Fruit fly (Drosophila melanogaster): ENCODE results near the gene jdp.

The jdp gene

DNA sequence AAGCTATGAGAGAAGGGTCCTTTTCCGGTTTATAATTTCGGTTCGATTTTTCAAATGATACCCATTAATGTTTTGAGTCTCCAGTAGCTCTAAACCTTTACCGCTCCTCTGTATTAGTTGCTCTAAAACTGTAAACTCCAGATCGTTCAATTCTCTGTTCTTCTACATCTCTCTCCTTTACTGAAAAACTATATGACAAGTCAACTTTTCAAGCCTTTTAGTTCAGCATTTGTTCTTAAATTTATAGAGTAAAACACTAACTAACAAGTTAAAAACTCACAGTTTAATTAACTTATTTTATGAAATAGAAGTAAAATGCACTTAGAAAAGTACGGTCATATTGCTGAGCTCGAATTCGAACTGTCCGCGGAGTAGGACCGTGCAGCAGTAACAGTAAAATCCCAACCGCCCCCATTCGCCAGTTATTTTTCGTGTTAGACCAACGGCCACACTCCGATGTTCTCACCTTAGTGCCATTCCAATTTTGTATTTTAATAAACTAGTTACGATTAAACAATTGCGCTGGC lies 36.0 kb upstream of the jdp start:
- no peak for TF ChIP-seq CG1620 (GFP tag; optimal IDR thresholded peaks at IDR 0.05)
- no peak for TF ChIP-seq Hr96 (GFP tag; optimal IDR thresholded peaks at IDR 0.05)
- TF ChIP-seq cnc (optimal IDR thresholded peaks at IDR 0.05): no peak
- TF ChIP-seq bab1 (GFP tag; optimal IDR thresholded peaks at IDR 0.05): no peak
- TF ChIP-seq pad (GFP tag; optimal IDR thresholded peaks at IDR 0.05): no peak
- no peak for TF ChIP-seq kay (GFP tag; ENCODE audit: borderline replicate concordance)
- no peak for TF ChIP-seq CG33017 (tag; optimal IDR thresholded peaks at IDR 0.05)
- TF ChIP-seq CG7045 (GFP tag; optimal IDR thresholded peaks at IDR 0.05): no peak
- TF ChIP-seq Crg-1 (GFP tag; optimal IDR thresholded peaks at IDR 0.05): no peak
- TF ChIP-seq Mnt (GFP tag; optimal IDR thresholded peaks at IDR 0.05): no peak
- TF ChIP-seq CG14711 (tag; optimal IDR thresholded peaks at IDR 0.05): no peak
- no peak for TF ChIP-seq toe (GFP tag; optimal IDR thresholded peaks at IDR 0.05)
- no peak for TF ChIP-seq cic (GFP tag; optimal IDR thresholded peaks at IDR 0.05)
- TF ChIP-seq tj (GFP tag; optimal IDR thresholded peaks at IDR 0.05): no peak

DNA sequence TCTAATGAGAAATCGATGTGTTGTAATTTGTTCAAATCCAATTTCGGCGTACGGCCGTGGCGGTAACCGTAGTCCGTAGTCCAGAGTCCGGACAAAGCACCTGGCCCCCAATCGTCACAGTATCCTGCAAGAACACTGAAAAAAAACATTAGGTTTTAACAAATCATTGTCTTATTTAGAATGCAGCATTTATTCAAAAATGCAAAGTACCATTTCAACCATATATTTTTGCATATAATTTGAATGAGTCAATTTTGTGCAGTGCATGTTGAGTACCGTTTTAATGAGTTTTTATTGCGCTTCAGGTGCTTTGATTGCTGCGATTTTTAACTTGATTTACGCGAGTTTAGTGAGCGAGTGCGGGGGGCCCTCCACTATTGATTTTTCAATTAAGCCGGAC lies 34.4 kb upstream of the jdp start:
- TF ChIP-seq CG5204 (GFP tag; optimal IDR thresholded peaks at IDR 0.05) (no peak), ovo (GFP tag; optimal IDR thresholded peaks at IDR 0.05) (no peak), Clk (GFP tag; optimal IDR thresholded peaks at IDR 0.05) (no peak), bab1 (GFP tag; optimal IDR thresholded peaks at IDR 0.05) (no peak), CG7101 (tag; optimal IDR thresholded peaks at IDR 0.05) (no peak), Crg-1 (GFP tag; optimal IDR thresholded peaks at IDR 0.05) (no peak), CG12768 (GFP tag; optimal IDR thresholded peaks at IDR 0.05) (no peak), tj (GFP tag; optimal IDR thresholded peaks at IDR 0.05) (no peak), cic (GFP tag; optimal IDR thresholded peaks at IDR 0.05) (no peak), CG7045 (GFP tag; optimal IDR thresholded peaks at IDR 0.05) (no peak), Hr96 (GFP tag; optimal IDR thresholded peaks at IDR 0.05) (no peak), kay (GFP tag; ENCODE audit: borderline replicate concordance) (no peak), CG33017 (tag; optimal IDR thresholded peaks at IDR 0.05) (no peak), CG1620 (GFP tag; optimal IDR thresholded peaks at IDR 0.05) (no peak), Mnt (GFP tag; optimal IDR thresholded peaks at IDR 0.05) (no peak), cnc (optimal IDR thresholded peaks at IDR 0.05) (no peak), toe (GFP tag; optimal IDR thresholded peaks at IDR 0.05) (no peak), CG11617 (GFP tag; optimal IDR thresholded peaks at IDR 0.05) (no peak)

DNA sequence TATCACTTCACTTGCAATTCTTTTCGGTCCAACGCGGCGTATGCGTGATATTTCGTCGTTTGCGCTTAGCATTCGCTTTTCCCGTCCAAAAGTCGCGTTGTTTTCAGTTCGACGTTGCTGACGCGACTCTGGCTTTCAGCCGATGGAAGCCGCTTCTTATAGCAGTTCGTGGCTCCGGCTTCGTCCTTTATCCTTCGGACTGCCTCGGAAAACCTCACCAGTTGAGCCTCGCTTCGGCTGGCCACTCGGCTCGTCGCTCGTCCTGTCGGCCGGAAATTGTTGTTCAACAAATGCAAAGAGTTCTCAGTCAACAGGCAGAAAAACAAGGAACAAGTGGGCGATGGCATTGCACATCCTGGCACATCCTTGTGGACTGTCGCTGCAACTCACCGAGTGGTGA lies 33.2 kb upstream of the jdp start, which contains the start of gene CG34155:
Gene CG34155, minus strand, starts transcription at position 130 of the 400 bp plus-strand sequence.
- TF ChIP-seq CG11617 (GFP tag; optimal IDR thresholded peaks at IDR 0.05) (no peak), CG5204 (GFP tag; optimal IDR thresholded peaks at IDR 0.05) (no peak), Crg-1 (GFP tag; optimal IDR thresholded peaks at IDR 0.05) (no peak), CG33017 (tag; optimal IDR thresholded peaks at IDR 0.05) (no peak), kay (GFP tag; ENCODE audit: borderline replicate concordance) (no peak), Hr96 (GFP tag; optimal IDR thresholded peaks at IDR 0.05) (no peak), cic (GFP tag; optimal IDR thresholded peaks at IDR 0.05) (no peak), toe (GFP tag; optimal IDR thresholded peaks at IDR 0.05) (no peak), CG14711 (tag; optimal IDR thresholded peaks at IDR 0.05) (no peak), CG7101 (tag; optimal IDR thresholded peaks at IDR 0.05) (no peak), Mnt (GFP tag; optimal IDR thresholded peaks at IDR 0.05) (no peak), ovo (GFP tag; optimal IDR thresholded peaks at IDR 0.05) (no peak), cnc (optimal IDR thresholded peaks at IDR 0.05) (no peak), CG7045 (GFP tag; optimal IDR thresholded peaks at IDR 0.05) (no peak), bab1 (GFP tag; optimal IDR thresholded peaks at IDR 0.05) (no peak), tj (GFP tag; optimal IDR thresholded peaks at IDR 0.05) (no peak), pad (GFP tag; optimal IDR thresholded peaks at IDR 0.05) (no peak), CG12768 (GFP tag; optimal IDR thresholded peaks at IDR 0.05) (no peak), Clk (GFP tag; optimal IDR thresholded peaks at IDR 0.05) (no peak), CG1620 (GFP tag; optimal IDR thresholded peaks at IDR 0.05) (no peak)

DNA sequence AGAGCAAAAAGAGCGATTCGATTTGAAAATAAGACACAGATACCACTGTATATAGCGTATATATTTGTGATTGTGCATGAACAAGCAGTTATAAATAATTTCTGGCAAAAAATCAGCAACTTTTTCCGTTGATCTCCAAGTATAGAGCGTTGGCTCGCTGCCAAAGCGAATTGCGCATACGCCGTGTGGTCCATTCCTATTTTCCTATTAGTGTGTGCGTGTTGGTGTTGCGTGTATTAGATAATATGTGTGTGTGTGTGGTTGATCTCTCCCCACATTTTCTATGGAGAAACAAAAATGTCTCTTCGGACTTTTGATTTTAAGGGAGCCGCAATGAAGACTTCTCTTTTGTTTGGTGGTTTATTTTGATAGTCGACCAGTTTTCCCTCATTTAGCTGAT lies 25.7 kb upstream of the jdp start:
- TF ChIP-seq CG1620 (GFP tag; optimal IDR thresholded peaks at IDR 0.05) (no peak), Clk (GFP tag; optimal IDR thresholded peaks at IDR 0.05) (no peak), kay (GFP tag; ENCODE audit: borderline replicate concordance) (no peak), CG12768 (GFP tag; optimal IDR thresholded peaks at IDR 0.05) (no peak), CG7045 (GFP tag; optimal IDR thresholded peaks at IDR 0.05) (no peak), pad (GFP tag; optimal IDR thresholded peaks at IDR 0.05) (no peak), CG11617 (GFP tag; optimal IDR thresholded peaks at IDR 0.05) (no peak), toe (GFP tag; optimal IDR thresholded peaks at IDR 0.05) (no peak), Crg-1 (GFP tag; optimal IDR thresholded peaks at IDR 0.05) (no peak), tj (GFP tag; optimal IDR thresholded peaks at IDR 0.05) (no peak), Hr96 (GFP tag; optimal IDR thresholded peaks at IDR 0.05) (no peak), CG14711 (tag; optimal IDR thresholded peaks at IDR 0.05) (no peak), cnc (optimal IDR thresholded peaks at IDR 0.05) (no peak)

DNA sequence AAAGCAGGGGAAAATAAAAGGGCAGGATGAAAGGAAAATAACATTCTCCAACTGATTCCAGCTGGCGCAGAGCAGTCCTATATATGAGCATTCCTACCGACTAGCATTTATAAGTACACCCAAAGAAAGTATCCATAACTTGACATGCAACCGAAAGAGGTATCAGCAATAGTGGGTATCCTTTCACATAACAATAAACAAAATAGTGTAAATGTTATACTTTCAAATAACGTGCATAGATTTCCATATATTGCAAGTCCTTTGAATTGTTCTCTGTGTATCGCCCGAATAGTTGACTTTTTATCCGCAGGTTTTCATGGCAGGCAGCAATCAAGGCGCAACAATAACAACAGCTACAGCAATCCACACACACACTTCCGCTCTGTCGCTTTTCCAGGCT lies 23.2 kb upstream of the jdp start:
- TF ChIP-seq Crg-1 (GFP tag; optimal IDR thresholded peaks at IDR 0.05): no peak
- TF ChIP-seq cic (GFP tag; optimal IDR thresholded peaks at IDR 0.05): no peak
- TF ChIP-seq CG1620 (GFP tag; optimal IDR thresholded peaks at IDR 0.05): no peak
- no peak for TF ChIP-seq CG12768 (GFP tag; optimal IDR thresholded peaks at IDR 0.05)
- TF ChIP-seq ovo (GFP tag; optimal IDR thresholded peaks at IDR 0.05): no peak
- TF ChIP-seq CG33017 (tag; optimal IDR thresholded peaks at IDR 0.05): no peak
- no peak for TF ChIP-seq cnc (optimal IDR thresholded peaks at IDR 0.05)
- TF ChIP-seq CG5204 (GFP tag; optimal IDR thresholded peaks at IDR 0.05): no peak
- TF ChIP-seq CG14711 (tag; optimal IDR thresholded peaks at IDR 0.05): no peak
- TF ChIP-seq pad (GFP tag; optimal IDR thresholded peaks at IDR 0.05): no peak
- TF ChIP-seq tj (GFP tag; optimal IDR thresholded peaks at IDR 0.05): no peak
- TF ChIP-seq bab1 (GFP tag; optimal IDR thresholded peaks at IDR 0.05): no peak
- no peak for TF ChIP-seq kay (GFP tag; ENCODE audit: borderline replicate concordance)
- TF ChIP-seq CG7045 (GFP tag; optimal IDR thresholded peaks at IDR 0.05): no peak
- TF ChIP-seq Mnt (GFP tag; optimal IDR thresholded peaks at IDR 0.05): no peak
- TF ChIP-seq CG7101 (tag; optimal IDR thresholded peaks at IDR 0.05): no peak
- no peak for TF ChIP-seq Clk (GFP tag; optimal IDR thresholded peaks at IDR 0.05)
- TF ChIP-seq toe (GFP tag; optimal IDR thresholded peaks at IDR 0.05): no peak
- no peak for TF ChIP-seq Hr96 (GFP tag; optimal IDR thresholded peaks at IDR 0.05)
- no peak for TF ChIP-seq CG11617 (GFP tag; optimal IDR thresholded peaks at IDR 0.05)
